Worm (Caenorhabditis elegans) whole organism, L1 larva: ENCODE results near the gene F49E12.8.

Experiments used
- C16A3.4 ChIP-seq: fragments of 150-350 bp; optimal IDR thresholded peaks from 2 replicates; lab custom pipeline; 2014; ENCODE audit warnings: missing biosample characterization, missing genetic modification characterization
- F16B12.6 ChIP-seq: fragments of 150-350 bp; optimal IDR thresholded peaks from 2 replicates; lab custom pipeline; 2014; ENCODE audit warnings: missing biosample characterization, missing genetic modification characterization
- Y116A8C.19 ChIP-seq: sonication (generic microtip); optimal IDR thresholded peaks from 2 replicates; lab custom pipeline; 2016; ENCODE audit warnings: missing compliant biosample characterization, missing genetic modification characterization, borderline replicate concordance
- alr-1 ChIP-seq: fragments of 200-800 bp; sonication (Bioruptor generic); optimal IDR thresholded peaks from 2 replicates; lab custom pipeline; 2018; ENCODE audit warnings: borderline replicate concordance, mild to moderate bottlenecking, missing genetic modification characterization, missing compliant biosample characterization
- aly-2 ChIP-seq: fragments of 150-350 bp; optimal IDR thresholded peaks from 2 replicates; lab custom pipeline; 2014; ENCODE audit warnings: missing biosample characterization, missing genetic modification characterization
- ama-1 ChIP-seq: fragments of 150-350 bp; optimal IDR thresholded peaks from 2 replicates; lab custom pipeline; 2014
- ceh-63 ChIP-seq: fragments of 200-800 bp; sonication (Bioruptor generic); optimal IDR thresholded peaks from 2 replicates; lab custom pipeline; 2018; ENCODE audit warnings: mild to moderate bottlenecking, missing genetic modification characterization, missing compliant biosample characterization
- ceh-8 ChIP-seq: fragments of 200-800 bp; sonication (Bioruptor generic); optimal IDR thresholded peaks from 2 replicates; lab custom pipeline; 2018; ENCODE audit warnings: mild to moderate bottlenecking, missing genetic modification characterization, moderate library complexity, missing compliant biosample characterization
- ceh-90 ChIP-seq: sonication (generic microtip); optimal IDR thresholded peaks from 2 replicates; lab custom pipeline; 2016; ENCODE audit warnings: missing genetic modification characterization, missing compliant biosample characterization
- efl-3 ChIP-seq: fragments of 200-800 bp; sonication (Bioruptor generic); optimal IDR thresholded peaks from 2 replicates; lab custom pipeline; 2018; ENCODE audit warnings: mild to moderate bottlenecking, missing genetic modification characterization, missing compliant biosample characterization
- elt-2 ChIP-seq: sonication (generic microtip); optimal IDR thresholded peaks from 2 replicates; lab custom pipeline; 2016; ENCODE audit warnings: missing genetic modification characterization, mild to moderate bottlenecking, inconsistent platforms, missing compliant biosample characterization, missing genetic modification reagents
- fkh-10 ChIP-seq: sonication (generic microtip); optimal IDR thresholded peaks from 2 replicates; lab custom pipeline; 2017; ENCODE audit warnings: missing biosample characterization, missing genetic modification reagents, missing genetic modification characterization
- fkh-8 ChIP-seq: sonication (generic microtip); optimal IDR thresholded peaks from 2 replicates; lab custom pipeline; 2016; ENCODE audit warnings: mild to moderate bottlenecking, missing genetic modification characterization, missing compliant biosample characterization
- fos-1 ChIP-seq: fragments of 150-350 bp; optimal IDR thresholded peaks from 2 replicates; lab custom pipeline; 2014; ENCODE audit warnings: missing biosample characterization, missing genetic modification characterization
- grh-1 ChIP-seq: fragments of 200-800 bp; sonication (Bioruptor generic); IDR thresholded peaks from 2 replicates; pipeline ENCODE4 v1.3.6; 2022; ENCODE audit warnings: missing genetic modification reagents, missing genetic modification characterization, missing compliant biosample characterization
- hlh-17 ChIP-seq: fragments of 200-800 bp; sonication (Bioruptor generic); optimal IDR thresholded peaks from 2 replicates; lab custom pipeline; 2018; ENCODE audit warnings: missing genetic modification characterization, mild to moderate bottlenecking, missing compliant biosample characterization, moderate library complexity, borderline replicate concordance
- hpl-2 ChIP-seq: fragments of 150-350 bp; optimal IDR thresholded peaks from 2 replicates; lab custom pipeline; 2014; ENCODE audit warnings: missing biosample characterization, missing genetic modification reagents, missing genetic modification characterization
- irx-1 ChIP-seq: sonication (generic microtip); optimal IDR thresholded peaks from 2 replicates; lab custom pipeline; 2016; ENCODE audit warnings: missing genetic modification characterization, missing compliant biosample characterization
- isw-1 ChIP-seq: fragments of 200-800 bp; sonication (Bioruptor generic); IDR thresholded peaks from 2 replicates; pipeline ENCODE4 v1.3.6; 2022; ENCODE audit warnings: missing genetic modification characterization, missing compliant biosample characterization
- lin-13 ChIP-seq: fragments of 150-350 bp; optimal IDR thresholded peaks from 2 replicates; lab custom pipeline; 2014; ENCODE audit warnings: missing biosample characterization, missing genetic modification reagents, missing genetic modification characterization
- lin-14 ChIP-seq: fragments of 200-800 bp; sonication (Bioruptor generic); optimal IDR thresholded peaks from 2 replicates; lab custom pipeline; 2018; ENCODE audit warnings: mild to moderate bottlenecking, missing genetic modification characterization, moderate library complexity, missing compliant biosample characterization
- lir-3 ChIP-seq: sonication (generic microtip); optimal IDR thresholded peaks from 2 replicates; lab custom pipeline; 2016; ENCODE audit warnings: mild to moderate bottlenecking, missing genetic modification characterization, moderate library complexity, missing compliant biosample characterization; ENCODE audit not compliant: poor library complexity
- nhr-12 ChIP-seq: sonication (generic microtip); optimal IDR thresholded peaks from 2 replicates; lab custom pipeline; 2017; ENCODE audit warnings: missing biosample characterization, missing genetic modification characterization
- nhr-20 ChIP-seq: sonication (generic microtip); optimal IDR thresholded peaks from 2 replicates; lab custom pipeline; 2016; ENCODE audit warnings: mild to moderate bottlenecking, missing genetic modification characterization, missing compliant biosample characterization
- nhr-237 ChIP-seq: fragments of 150-350 bp; optimal IDR thresholded peaks from 2 replicates; lab custom pipeline; 2014; ENCODE audit warnings: missing biosample characterization, missing genetic modification characterization
- nhr-76 ChIP-seq: sonication (generic microtip); optimal IDR thresholded peaks from 2 replicates; lab custom pipeline; 2017; ENCODE audit warnings: missing biosample characterization, missing genetic modification characterization
- rnt-1 ChIP-seq: sonication (generic microtip); optimal IDR thresholded peaks from 2 replicates; lab custom pipeline; 2016; ENCODE audit warnings: mild to moderate bottlenecking, missing genetic modification characterization, moderate library complexity, missing compliant biosample characterization
- snu-23 ChIP-seq: sonication (generic microtip); optimal IDR thresholded peaks from 2 replicates; lab custom pipeline; 2016; ENCODE audit warnings: missing genetic modification characterization, missing compliant biosample characterization
- sox-4 ChIP-seq: sonication (generic microtip); optimal IDR thresholded peaks from 2 replicates; lab custom pipeline; 2016; ENCODE audit warnings: missing genetic modification characterization, missing compliant biosample characterization
- sup-37 ChIP-seq: fragments of 200-800 bp; sonication (Bioruptor generic); optimal IDR thresholded peaks from 2 replicates; lab custom pipeline; 2018; ENCODE audit warnings: mild to moderate bottlenecking, missing genetic modification characterization, missing compliant biosample characterization
- swsn-7 ChIP-seq: sonication (generic microtip); optimal IDR thresholded peaks from 2 replicates; lab custom pipeline; 2016; ENCODE audit warnings: missing genetic modification characterization, missing compliant biosample characterization
- tbx-2 ChIP-seq: sonication (generic microtip); optimal IDR thresholded peaks from 2 replicates; lab custom pipeline; 2016; ENCODE audit warnings: missing genetic modification characterization, missing compliant biosample characterization
- tlp-1 ChIP-seq: fragments of 150-350 bp; optimal IDR thresholded peaks from 2 replicates; lab custom pipeline; 2014; ENCODE audit warnings: missing biosample characterization, missing genetic modification characterization
- unc-130 ChIP-seq: fragments of 150-350 bp; optimal IDR thresholded peaks from 2 replicates; lab custom pipeline; 2017; ENCODE audit warnings: missing biosample characterization, missing genetic modification characterization, inconsistent platforms
- unc-30 ChIP-seq: sonication (generic microtip); optimal IDR thresholded peaks from 2 replicates; lab custom pipeline; 2017; ENCODE audit warnings: missing biosample characterization, missing genetic modification characterization
- unc-62 ChIP-seq: fragments of 150-350 bp; optimal IDR thresholded peaks from 2 replicates; lab custom pipeline; 2014; ENCODE audit warnings: missing biosample characterization, missing genetic modification reagents, missing genetic modification characterization
- xbp-1 ChIP-seq: sonication (generic microtip); optimal IDR thresholded peaks from 2 replicates; lab custom pipeline; 2016; ENCODE audit warnings: missing genetic modification characterization, missing compliant biosample characterization

Gene F49E12.8

ce11 chrII:8377722-8378121, 16.4 kb downstream of the F49E12.8 start:
- TF ChIP-seq fkh-8 (tag; lab: Kevin White, UChicago) (no peak), swsn-7 (no peak), efl-3 (no peak), fos-1 (no peak), tbx-2 (tag; lab: Kevin White, UChicago) (no peak), nhr-76 (no peak), nhr-237 (tag; lab: Kevin White, UChicago) (no peak), unc-62 (GFP tag; lab: Kevin White, UChicago) (no peak), ama-1 (no peak), snu-23 (GFP tag; lab: Kevin White, UChicago) (no peak), rnt-1 (tag; lab: Kevin White, UChicago) (no peak), sox-4 (tag; lab: Kevin White, UChicago) (no peak), xbp-1 (no peak), ceh-63 (GFP tag; lab: Kevin White, UChicago) (no peak), unc-30 (tag; lab: Kevin White, UChicago) (no peak), ceh-8 (GFP tag; lab: Kevin White, UChicago) (no peak), lir-3 (tag; lab: Kevin White, UChicago) (no peak), elt-2 (tag; lab: Kevin White, UChicago) (no peak)

- TF ChIP-seq hlh-17, result no peak
- no peak for TF ChIP-seq rnt-1 (tag; lab: Kevin White, UChicago)
- no peak for TF ChIP-seq tbx-2 (tag; lab: Kevin White, UChicago)
- no peak for TF ChIP-seq Y116A8C.19 (tag; lab: Kevin White, UChicago)
- no peak for TF ChIP-seq fkh-10 (GFP tag; lab: Kevin White, UChicago)
- no peak for TF ChIP-seq nhr-20
- TF ChIP-seq swsn-7, result no peak
- TF ChIP-seq fos-1, result no peak
Observed at ce11 chrII:8370194-8370593, 23.9 kb downstream of the F49E12.8 start.

- no peak for TF ChIP-seq efl-3
- TF ChIP-seq nhr-12 (tag; lab: Kevin White, UChicago), result no peak
- no peak for TF ChIP-seq unc-62 (GFP tag; lab: Kevin White, UChicago)
- TF ChIP-seq unc-130, result no peak
- TF ChIP-seq aly-2, result no peak
- TF ChIP-seq hpl-2 (GFP tag; lab: Kevin White, UChicago), result no peak
- TF ChIP-seq alr-1 (tag; lab: Kevin White, UChicago), result no peak
- no peak for TF ChIP-seq fos-1
- no peak for TF ChIP-seq nhr-20
- no peak for TF ChIP-seq sup-37
- TF ChIP-seq F16B12.6, result no peak
- TF ChIP-seq Y116A8C.19 (tag; lab: Kevin White, UChicago), result no peak
- no peak for TF ChIP-seq tlp-1 (tag; lab: Kevin White, UChicago)
- no peak for TF ChIP-seq grh-1 (GFP tag; lab: Robert Waterston, UW)
- no peak for TF ChIP-seq ceh-90 (tag; lab: Kevin White, UChicago)
- TF ChIP-seq rnt-1 (tag; lab: Kevin White, UChicago), result no peak
- TF ChIP-seq lin-13 (GFP tag; lab: Kevin White, UChicago), result no peak
- no peak for TF ChIP-seq isw-1
- TF ChIP-seq irx-1, result no peak
Observed at ce11 chrII:8369059-8369458, 25.0 kb downstream of the F49E12.8 start, which contains the start of gene amt-3. amt-3 (minus strand) TSS chrII:8369159.

ce11 chrII:8360453-8360852, 33.7 kb downstream of the F49E12.8 start, which contains the start of gene M195.2:
M195.2 (plus strand) TSS chrII:8360753.
- no peak for TF ChIP-seq C16A3.4 (tag; lab: Kevin White, UChicago)

ce11 chrII:8359350-8359749, 34.8 kb downstream of the F49E12.8 start, which contains the start of gene col-77:
col-77 (minus strand) TSS chrII:8359381.
- TF ChIP-seq nhr-76, result no peak
- TF ChIP-seq nhr-237 (tag; lab: Kevin White, UChicago), result no peak
- no peak for TF ChIP-seq ceh-63 (GFP tag; lab: Kevin White, UChicago)
- no peak for TF ChIP-seq nhr-20
- TF ChIP-seq lin-14, result peak; percentile 31
- no peak for TF ChIP-seq nhr-12 (tag; lab: Kevin White, UChicago)
